Worm (Caenorhabditis elegans): ENCODE results near the gene Y116F11A.1.
A peak's percentile ranks its signal among the peaks of the same experiment; 100 is the strongest.

Y116F11A.1 gene

DNA sequence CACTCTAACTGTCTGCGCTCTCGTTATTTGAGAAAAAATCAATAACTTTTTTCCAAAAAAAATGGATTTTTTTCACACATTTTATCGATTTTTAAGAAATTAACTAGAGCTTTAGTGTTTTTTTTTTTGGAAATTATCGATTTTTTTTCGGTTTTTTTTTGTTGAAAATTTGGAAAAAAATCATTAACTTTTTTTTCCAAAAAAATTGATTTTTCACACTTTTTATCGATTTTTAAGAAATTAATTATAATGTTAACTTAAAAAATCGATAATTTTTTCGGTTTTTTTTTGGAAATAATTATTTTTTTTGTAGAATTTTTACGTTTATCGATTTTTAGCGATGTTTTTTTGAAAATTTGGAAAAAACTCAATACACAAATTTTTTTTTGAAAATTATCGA is 13.8 kb downstream of the Y116F11A.1 start:
- TF ChIP-seq mbf-1 (tag; optimal IDR thresholded peaks at IDR 0.05), result no peak
- TF ChIP-seq F13H6.1 (tag; optimal IDR thresholded peaks at IDR 0.05), result no peak
- no peak for TF ChIP-seq snpc-4 (tag; optimal IDR thresholded peaks at IDR 0.05)
- no peak for TF ChIP-seq unc-55 (GFP tag; optimal IDR thresholded peaks at IDR 0.05)

DNA sequence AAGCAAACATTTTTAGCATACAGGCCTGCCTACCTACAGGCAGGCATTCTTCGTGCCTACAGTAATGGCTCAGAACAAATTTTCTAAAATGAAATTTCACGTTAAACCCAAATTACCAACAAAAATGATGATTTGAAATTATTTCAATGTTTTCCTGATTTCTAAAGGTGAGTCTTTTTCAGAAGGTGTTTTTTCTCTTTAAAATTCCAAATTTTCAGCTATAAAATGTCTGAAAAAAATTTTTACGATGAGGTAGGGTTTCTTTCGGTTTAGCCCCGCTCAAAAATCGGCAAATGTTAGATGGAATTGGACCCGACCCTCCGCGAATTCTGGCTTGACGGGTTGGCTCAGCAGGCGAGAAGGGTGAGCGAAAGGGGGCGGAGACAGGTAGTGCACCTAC is 15.5 kb downstream of the Y116F11A.1 start, which contains the start of gene W04E12.5:
Gene W04E12.5 (plus strand): TSS at position 301 of the 400 bp plus-strand sequence.
- TF ChIP-seq unc-55 (GFP tag; optimal IDR thresholded peaks at IDR 0.05) (no peak), ztf-1 (GFP tag; conservative IDR thresholded peaks at IDR 0.05) (no peak), aly-2 (tag; optimal IDR thresholded peaks at IDR 0.05) (no peak), nhr-25 (tag; optimal IDR thresholded peaks at IDR 0.05) (no peak), Y55F3AM.14 (GFP tag; optimal IDR thresholded peaks at IDR 0.05) (no peak), sma-9 (GFP tag; optimal IDR thresholded peaks at IDR 0.05) (no peak), sma-9 (tag; optimal IDR thresholded peaks at IDR 0.05) (no peak), mab-5 (tag; optimal IDR thresholded peaks at IDR 0.05) (no peak), R02D3.7 (tag; optimal IDR thresholded peaks at IDR 0.05) (no peak)

DNA sequence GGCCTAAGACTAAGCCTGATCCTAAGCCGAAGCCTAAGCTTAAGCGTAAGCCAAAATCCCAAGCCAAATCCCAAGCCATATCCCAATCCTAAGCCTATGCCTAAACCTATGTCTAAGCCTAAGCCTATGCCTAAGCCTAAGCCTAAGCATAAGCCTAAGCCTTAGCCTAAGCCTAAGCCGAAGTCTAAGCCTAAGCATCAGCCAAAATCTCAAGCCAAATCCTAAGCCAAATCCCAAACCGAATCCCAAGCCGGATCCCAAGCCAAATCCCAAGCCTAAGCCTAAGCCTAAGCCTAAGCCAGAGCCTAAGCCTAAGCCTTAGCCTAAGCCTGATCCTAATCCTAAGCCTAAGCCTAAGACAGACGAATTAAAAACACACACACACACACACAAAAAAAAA is 16.8 kb downstream of the Y116F11A.1 start:
- TF ChIP-seq ztf-4 (tag; optimal IDR thresholded peaks at IDR 0.05), result no peak

DNA sequence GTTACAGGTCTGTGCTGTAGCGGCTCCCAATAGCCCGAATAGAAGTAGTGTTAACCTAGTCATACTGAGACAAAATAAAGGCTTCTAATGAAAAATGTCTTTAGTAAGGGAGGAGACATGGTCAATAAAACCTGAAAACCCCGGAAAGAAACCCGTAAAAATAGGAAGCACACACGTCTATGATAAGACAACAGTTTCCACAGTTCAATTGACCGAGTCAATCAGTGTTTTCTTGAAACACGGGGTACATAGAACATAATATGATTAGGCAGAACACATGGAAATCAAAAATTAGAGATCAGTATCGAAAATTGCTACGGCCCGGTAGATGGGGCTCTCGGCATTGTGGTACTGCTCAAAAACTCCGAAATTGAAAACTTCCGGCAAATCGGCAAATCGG is 20.7 kb downstream of the Y116F11A.1 start, which contains the start of gene clec-49:
Gene clec-49 (minus strand): TSS at position 103 of the 400 bp plus-strand sequence.
- TF ChIP-seq sma-9 (GFP tag; optimal IDR thresholded peaks at IDR 0.05) (peak; percentile 15), sma-9 (tag; optimal IDR thresholded peaks at IDR 0.05) (no peak), aly-2 (tag; optimal IDR thresholded peaks at IDR 0.05) (no peak), sma-3 (GFP tag; optimal IDR thresholded peaks at IDR 0.05) (no peak)

DNA sequence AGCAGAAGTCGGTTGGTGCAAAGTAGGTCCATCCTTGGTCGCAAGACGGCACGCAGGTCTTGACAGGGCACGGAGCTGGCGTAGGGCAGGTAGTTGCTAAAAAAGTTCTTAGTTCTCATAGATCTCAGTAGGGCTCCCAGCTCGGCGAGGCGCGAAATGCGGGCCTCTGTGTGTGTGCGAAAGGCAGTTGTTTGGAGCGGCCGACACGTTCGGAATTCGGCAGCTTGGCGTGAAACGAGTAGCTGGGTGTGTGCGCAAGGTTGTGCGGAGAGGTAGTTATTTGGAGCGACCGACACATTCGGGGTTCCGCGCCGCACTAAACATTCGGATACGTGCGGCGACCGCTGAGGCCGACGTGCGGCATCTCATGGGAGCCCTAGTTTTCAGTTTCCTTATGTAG is 22.5 kb downstream of the Y116F11A.1 start:
- TF ChIP-seq nhr-237 (tag; optimal IDR thresholded peaks at IDR 0.05) (no peak), nhr-11 (tag; optimal IDR thresholded peaks at IDR 0.05) (no peak), nhr-129 (tag; optimal IDR thresholded peaks at IDR 0.05) (no peak), mdl-1 (tag; optimal IDR thresholded peaks at IDR 0.05) (no peak), R02D3.7 (tag; optimal IDR thresholded peaks at IDR 0.05) (no peak), mbf-1 (tag; optimal IDR thresholded peaks at IDR 0.05) (no peak), unc-39 (tag; optimal IDR thresholded peaks at IDR 0.05) (no peak), sma-3 (GFP tag; optimal IDR thresholded peaks at IDR 0.05) (no peak), F13H6.1 (tag; optimal IDR thresholded peaks at IDR 0.05) (no peak), lsy-2 (tag; optimal IDR thresholded peaks at IDR 0.05) (no peak), ztf-1 (GFP tag; conservative IDR thresholded peaks at IDR 0.05) (no peak), ztf-4 (tag; optimal IDR thresholded peaks at IDR 0.05) (no peak)

DNA sequence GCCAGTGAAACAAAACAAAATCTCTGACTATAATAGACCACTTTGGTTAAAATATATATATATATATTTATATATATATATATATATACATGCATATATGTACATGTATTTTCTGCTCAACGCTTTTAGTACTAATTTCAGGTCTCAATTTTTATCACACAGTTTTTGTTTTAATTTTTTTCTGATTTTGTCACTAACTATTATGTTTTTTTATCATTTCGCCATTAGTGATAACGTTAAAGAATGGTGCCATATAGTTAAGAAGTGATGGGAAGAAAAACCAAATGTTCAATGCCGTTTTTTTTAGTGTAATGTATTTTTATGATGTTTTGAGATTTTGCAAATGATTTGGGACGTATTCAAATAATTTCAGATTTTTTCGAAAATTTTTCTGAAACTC is 24.0 kb downstream of the Y116F11A.1 start:
- TF ChIP-seq lsy-2 (tag; optimal IDR thresholded peaks at IDR 0.05) (no peak), snpc-4 (tag; optimal IDR thresholded peaks at IDR 0.05) (no peak), sma-3 (GFP tag; optimal IDR thresholded peaks at IDR 0.05) (no peak), skn-1 (tag; optimal IDR thresholded peaks at IDR 0.05) (no peak), F13H6.1 (tag; optimal IDR thresholded peaks at IDR 0.05) (no peak), ztf-1 (GFP tag; conservative IDR thresholded peaks at IDR 0.05) (no peak), egl-27 (tag; optimal IDR thresholded peaks at IDR 0.05) (no peak), aly-2 (tag; optimal IDR thresholded peaks at IDR 0.05) (no peak), ceh-16 (tag; optimal IDR thresholded peaks at IDR 0.05) (no peak), ztf-4 (tag; optimal IDR thresholded peaks at IDR 0.05) (no peak), alr-1 (tag; optimal IDR thresholded peaks at IDR 0.05) (no peak), unc-62 (GFP tag; optimal IDR thresholded peaks at IDR 0.05) (no peak), nhr-237 (tag; optimal IDR thresholded peaks at IDR 0.05) (no peak), zag-1 (tag; optimal IDR thresholded peaks at IDR 0.05) (no peak)

DNA sequence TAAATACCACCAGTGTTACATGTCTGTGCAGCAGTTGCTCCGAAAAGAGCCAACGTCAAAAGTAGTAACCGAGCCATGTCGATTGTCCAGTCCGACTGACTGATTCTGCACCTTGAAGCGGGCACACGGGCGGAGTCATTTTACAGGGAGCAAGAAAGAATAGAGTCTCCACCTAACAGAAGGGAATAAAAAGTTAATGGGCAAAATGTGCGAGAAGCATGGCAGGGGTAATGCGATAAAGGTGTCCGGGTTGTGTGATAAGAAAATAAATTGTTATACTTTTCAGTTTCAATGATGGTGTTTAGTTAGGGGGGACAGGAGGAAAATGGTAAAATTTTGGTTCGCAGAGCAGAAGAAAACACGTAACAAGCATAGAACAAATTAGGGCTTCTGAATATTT is 24.9 kb downstream of the Y116F11A.1 start, which contains the start of gene clec-50:
Gene clec-50 (minus strand): TSS at position 109 of the 400 bp plus-strand sequence.
- TF ChIP-seq R02D3.7 (tag; optimal IDR thresholded peaks at IDR 0.05) (no peak), elt-1 (tag; optimal IDR thresholded peaks at IDR 0.05) (no peak), lin-11 (tag; optimal IDR thresholded peaks at IDR 0.05) (no peak), snpc-4 (tag; optimal IDR thresholded peaks at IDR 0.05) (no peak), lin-39 (tag; optimal IDR thresholded peaks at IDR 0.05) (no peak), dmd-4 (tag; optimal IDR thresholded peaks at IDR 0.05) (no peak), nhr-23 (tag; optimal IDR thresholded peaks at IDR 0.05) (no peak), unc-39 (tag; optimal IDR thresholded peaks at IDR 0.05) (no peak), peb-1 (tag; optimal IDR thresholded peaks at IDR 0.05) (no peak), mab-5 (tag; optimal IDR thresholded peaks at IDR 0.05) (no peak), nhr-77 (tag; optimal IDR thresholded peaks at IDR 0.05) (no peak), ztf-4 (tag; optimal IDR thresholded peaks at IDR 0.05) (no peak), skn-1 (tag; optimal IDR thresholded peaks at IDR 0.05) (no peak), nhr-6 (tag; optimal IDR thresholded peaks at IDR 0.05) (no peak), Y55F3AM.14 (GFP tag; optimal IDR thresholded peaks at IDR 0.05) (no peak), nhr-237 (tag; optimal IDR thresholded peaks at IDR 0.05) (no peak), lsy-2 (tag; optimal IDR thresholded peaks at IDR 0.05) (no peak), lin-13 (GFP tag; optimal IDR thresholded peaks at IDR 0.05) (no peak), nhr-12 (tag; optimal IDR thresholded peaks at IDR 0.05) (no peak), nhr-129 (tag; optimal IDR thresholded peaks at IDR 0.05) (no peak), nhr-25 (tag; optimal IDR thresholded peaks at IDR 0.05) (no peak), ceh-82 (tag; optimal IDR thresholded peaks at IDR 0.05) (no peak), fos-1 (tag; optimal IDR thresholded peaks at IDR 0.05) (peak; percentile 90), sem-4 (tag; optimal IDR thresholded peaks at IDR 0.05) (no peak), elt-3 (tag; optimal IDR thresholded peaks at IDR 0.05) (no peak)
